Worm (Caenorhabditis elegans) whole organism, L3 larva: Measurements from ENCODE around the gene glb-12.

Experiments
- nhr-11 ChIP-seq: fragments of 150-350 bp; optimal IDR thresholded peaks from 2 replicates; lab custom pipeline; 2014; ENCODE audit warnings: missing biosample characterization, missing genetic modification characterization
- pha-4 ChIP-seq: fragments of 150-350 bp; optimal IDR thresholded peaks from 2 replicates; lab custom pipeline; 2014; ENCODE audit warnings: missing biosample characterization, missing genetic modification reagents, missing genetic modification characterization

DNA sequence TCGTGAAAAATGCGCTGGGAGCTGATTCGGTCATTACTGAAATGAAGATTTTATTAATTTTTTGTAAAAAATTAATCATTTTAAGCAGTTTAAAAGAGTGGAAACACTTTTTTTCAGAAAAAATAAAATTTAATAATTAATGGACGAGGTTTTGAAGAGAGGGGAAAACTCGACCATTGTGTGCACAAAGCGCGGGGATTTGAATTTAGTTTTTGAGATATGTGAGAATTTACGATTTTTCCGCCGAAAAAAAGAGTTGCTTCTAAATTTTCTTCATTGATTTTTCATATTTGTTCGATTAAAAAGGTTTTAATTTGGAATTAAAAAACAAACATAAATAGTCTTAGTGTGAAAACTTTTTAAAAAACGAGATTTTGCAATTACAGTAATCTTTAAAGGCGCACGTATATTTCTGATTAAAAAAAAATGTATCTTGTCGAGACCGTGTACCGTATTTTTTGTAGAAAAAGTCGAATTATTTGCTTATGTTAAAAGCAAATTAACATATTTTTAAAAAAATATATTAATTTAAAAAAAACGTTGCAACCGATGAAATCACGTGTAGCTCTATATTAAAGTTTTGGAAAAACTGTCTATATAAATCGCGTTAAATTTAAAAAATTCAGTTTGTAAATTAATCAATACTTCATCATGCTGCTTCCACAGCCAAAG is 17.1 kb downstream of the glb-12 start, which contains the start of the genes dph-2 and C09G5.7:
- no peak for TF ChIP-seq nhr-11 (tag; lab: Kevin White, UChicago)
- no peak for TF ChIP-seq pha-4 (tag; lab: Kevin White, UChicago)
